Worm (Caenorhabditis elegans) whole organism, late embryonic: ENCODE measurements around the gene K09F6.6.
"Not testable (repeated sequence)": the region's sequence is repeated elsewhere in the genome, so short reads cannot be mapped to it uniquely, and the experiment has no call there.

Source experiments
- C38D4.7 ChIP-seq: fragments of 200-800 bp; sonication (Bioruptor generic); optimal IDR thresholded peaks from 2 replicates; lab custom pipeline; 2018; ENCODE audit warnings: mild to moderate bottlenecking, missing genetic modification characterization, moderate library complexity, missing compliant biosample characterization
- K02D7.2 ChIP-seq: sonication (generic microtip); optimal IDR thresholded peaks from 2 replicates; lab custom pipeline; 2017; ENCODE audit warnings: mild to moderate bottlenecking, missing genetic modification characterization, missing compliant biosample characterization
- T23F11.4 ChIP-seq: fragments of 200-800 bp; sonication (Bioruptor generic); optimal IDR thresholded peaks from 2 replicates; lab custom pipeline; 2018; ENCODE audit warnings: mild to moderate bottlenecking, missing genetic modification characterization, missing compliant biosample characterization
- ahr-1 ChIP-seq: sonication (generic microtip); optimal IDR thresholded peaks from 2 replicates; lab custom pipeline; 2016; ENCODE audit warnings: missing genetic modification characterization, missing compliant biosample characterization
- ama-1 ChIP-seq: fragments of 150-350 bp; optimal IDR thresholded peaks from 2 replicates; lab custom pipeline; 2014
- ceh-14 ChIP-seq: sonication (generic microtip); optimal IDR thresholded peaks from 2 replicates; lab custom pipeline; 2016; ENCODE audit warnings: missing genotype, missing genetic modification characterization, missing compliant biosample characterization
- ceh-18 ChIP-seq: sonication (generic microtip); optimal IDR thresholded peaks from 2 replicates; lab custom pipeline; 2016; ENCODE audit warnings: missing genetic modification characterization, missing compliant biosample characterization
- ceh-2 ChIP-seq: sonication (generic microtip); optimal IDR thresholded peaks from 2 replicates; lab custom pipeline; 2016; ENCODE audit warnings: missing genotype, missing genetic modification characterization, missing compliant biosample characterization
- ceh-24 ChIP-seq: sonication (generic microtip); optimal IDR thresholded peaks from 2 replicates; lab custom pipeline; 2016; ENCODE audit warnings: mild to moderate bottlenecking, missing genetic modification characterization, missing compliant biosample characterization
- ceh-30 ChIP-seq: fragments of 150-350 bp; optimal IDR thresholded peaks from 2 replicates; lab custom pipeline; 2014; ENCODE audit warnings: missing biosample characterization, missing genetic modification characterization
- ceh-34 ChIP-seq: sonication (generic microtip); optimal IDR thresholded peaks from 2 replicates; lab custom pipeline; 2016; ENCODE audit warnings: mild to moderate bottlenecking, missing genetic modification characterization, missing compliant biosample characterization
- ceh-45 ChIP-seq: fragments of 200-800 bp; sonication (Bioruptor generic); IDR thresholded peaks from 2 replicates; pipeline ENCODE4 v1.3.6; 2022; ENCODE audit warnings: missing genetic modification reagents, missing genetic modification characterization, missing compliant biosample characterization
- ceh-48 ChIP-seq: sonication (generic microtip); optimal IDR thresholded peaks from 2 replicates; lab custom pipeline; 2016; ENCODE audit warnings: missing genetic modification characterization, inconsistent platforms, missing compliant biosample characterization
- dmd-4 ChIP-seq: sonication (generic microtip); optimal IDR thresholded peaks from 2 replicates; lab custom pipeline; 2016; ENCODE audit warnings: borderline replicate concordance, missing genetic modification characterization, missing compliant biosample characterization
- fkh-6 ChIP-seq: sonication (generic microtip); optimal IDR thresholded peaks from 2 replicates; lab custom pipeline; 2016; ENCODE audit warnings: missing genetic modification characterization, missing compliant biosample characterization
- hlh-15 ChIP-seq: sonication (generic microtip); optimal IDR thresholded peaks from 2 replicates; lab custom pipeline; 2016; ENCODE audit warnings: missing genetic modification characterization, missing compliant biosample characterization
- hlh-6 ChIP-seq: sonication (generic microtip); optimal IDR thresholded peaks from 2 replicates; lab custom pipeline; 2016; ENCODE audit warnings: missing genotype, missing genetic modification characterization, missing compliant biosample characterization
- hlh-8 ChIP-seq: sonication (generic microtip); optimal IDR thresholded peaks from 2 replicates; lab custom pipeline; 2016; ENCODE audit warnings: missing genotype, missing genetic modification characterization, missing compliant biosample characterization
- lin-11 ChIP-seq: fragments of 200-800 bp; sonication (Bioruptor generic); optimal IDR thresholded peaks from 2 replicates; lab custom pipeline; 2018; ENCODE audit warnings: mild to moderate bottlenecking, missing genetic modification characterization, missing compliant biosample characterization
- mec-3 ChIP-seq: sonication (generic microtip); optimal IDR thresholded peaks from 2 replicates; lab custom pipeline; 2016; ENCODE audit warnings: borderline replicate concordance, missing genetic modification characterization, missing compliant biosample characterization
- nhr-232 ChIP-seq: sonication (generic microtip); optimal IDR thresholded peaks from 2 replicates; lab custom pipeline; 2016; ENCODE audit warnings: missing genetic modification characterization, missing compliant biosample characterization
- odd-2 ChIP-seq: sonication (generic microtip); optimal IDR thresholded peaks from 2 replicates; lab custom pipeline; 2017; ENCODE audit warnings: antibody characterized with exemption, mild to moderate bottlenecking, missing genetic modification characterization, missing compliant biosample characterization
- pha-4 ChIP-seq: fragments of 150-350 bp; optimal IDR thresholded peaks from 2 replicates; lab custom pipeline; 2018; ENCODE audit warnings: missing biosample characterization, missing genetic modification reagents, missing genetic modification characterization
- pqm-1 ChIP-seq: sonication (generic microtip); optimal IDR thresholded peaks from 2 replicates; lab custom pipeline; 2016; ENCODE audit warnings: missing genetic modification characterization, missing compliant biosample characterization
- rnt-1 ChIP-seq: sonication (generic microtip); optimal IDR thresholded peaks from 2 replicates; lab custom pipeline; 2016; ENCODE audit warnings: missing genetic modification characterization, missing compliant biosample characterization
- sdc-2 ChIP-seq: sonication (generic microtip); optimal IDR thresholded peaks from 2 replicates; lab custom pipeline; 2016; ENCODE audit warnings: missing genotype, missing genetic modification characterization, missing compliant biosample characterization
- tbx-2 ChIP-seq: sonication (generic microtip); optimal IDR thresholded peaks from 2 replicates; lab custom pipeline; 2016; ENCODE audit warnings: missing genetic modification characterization, missing compliant biosample characterization
- ttx-3 ChIP-seq: sonication (generic microtip); optimal IDR thresholded peaks from 2 replicates; lab custom pipeline; 2016; ENCODE audit warnings: missing genetic modification reagents, missing genetic modification characterization, missing compliant biosample characterization
- ztf-16 ChIP-seq: sonication (generic microtip); optimal IDR thresholded peaks from 2 replicates; lab custom pipeline; 2017; ENCODE audit warnings: missing genetic modification characterization, missing compliant biosample characterization

K09F6.6 gene

DNA sequence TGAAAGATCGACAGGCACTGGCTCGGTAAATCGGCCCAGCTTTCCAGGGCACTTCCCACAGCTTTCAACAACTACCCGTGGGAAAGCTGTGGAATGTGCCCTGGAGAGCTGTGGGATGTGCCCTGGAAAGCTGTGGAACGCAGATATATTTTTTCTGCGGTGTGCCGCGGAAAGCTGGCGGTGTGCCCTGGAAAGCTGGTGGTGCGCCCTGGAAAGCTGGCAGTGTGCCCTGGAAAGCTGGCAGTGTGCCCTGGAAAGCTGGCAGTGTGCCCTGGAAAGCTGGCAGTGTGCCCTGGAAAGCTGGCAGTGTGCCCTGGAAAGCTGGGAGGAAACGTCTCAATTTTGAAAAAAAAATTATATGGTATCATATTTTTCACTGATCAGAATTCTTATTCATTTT lies 5.4 kb downstream of the K09F6.6 start:
- peak; percentile 15 for TF ChIP-seq hlh-6 (tag; lab: Kevin White, UChicago)
- TF ChIP-seq ceh-2 (tag; lab: Kevin White, UChicago): no peak

DNA sequence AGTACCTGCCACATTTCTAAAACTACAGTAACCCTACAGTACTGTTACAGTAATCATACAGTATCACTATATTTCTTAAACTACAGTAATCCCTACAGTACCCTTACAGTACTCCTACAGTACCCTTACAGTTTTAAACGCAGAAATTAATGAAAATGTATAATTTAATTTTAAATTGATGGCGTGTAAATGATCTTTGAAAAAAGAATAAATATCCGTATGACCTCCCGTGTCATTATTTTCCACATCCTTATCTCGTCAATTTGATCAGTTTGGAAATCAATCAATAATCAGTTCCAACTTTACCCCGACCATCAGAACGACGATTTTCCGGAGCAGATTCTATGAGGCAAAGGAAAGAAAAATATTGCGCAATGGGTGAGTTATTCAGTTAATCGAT lies 24.2 kb downstream of the K09F6.6 start, which contains the start of gene K09F6.3:
K09F6.3 (plus strand) TSS at position 301 of the 400 bp plus-strand sequence.
- not testable (repeated sequence) for TF ChIP-seq T23F11.4 (GFP tag; lab: Kevin White, UChicago); sdc-2 (tag; lab: Kevin White, UChicago); ceh-18 (tag; lab: Kevin White, UChicago)

DNA sequence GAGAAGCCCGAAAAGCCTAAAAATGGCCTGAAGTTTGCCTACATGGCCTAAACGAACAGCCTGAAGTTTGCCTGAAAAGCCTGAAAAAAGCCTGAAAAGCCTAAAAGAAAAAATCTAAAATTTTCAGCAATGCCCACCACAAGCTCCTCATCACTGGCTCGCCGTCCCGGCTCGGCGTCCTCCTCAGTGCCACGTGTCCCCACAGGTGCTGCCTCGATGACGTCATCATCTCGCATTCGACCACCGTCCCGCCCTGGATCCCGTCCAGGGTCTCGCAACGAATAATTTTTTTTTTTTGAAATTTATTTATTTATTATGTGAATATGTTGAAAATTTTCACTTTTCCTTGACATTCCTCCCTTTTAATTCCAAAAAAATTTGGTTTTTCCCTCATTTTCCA lies 25.4 kb downstream of the K09F6.6 start:
- TF ChIP-seq ttx-3 (tag; lab: Kevin White, UChicago): no peak
- no peak for TF ChIP-seq rnt-1 (tag; lab: Kevin White, UChicago)
- TF ChIP-seq ceh-45 (GFP tag; lab: Robert Waterston, UW): no peak
- no peak for TF ChIP-seq ztf-16 (tag; lab: Kevin White, UChicago)
- TF ChIP-seq tbx-2 (tag; lab: Kevin White, UChicago): no peak
- no peak for TF ChIP-seq mec-3 (tag; lab: Kevin White, UChicago)
- TF ChIP-seq fkh-6 (tag; lab: Kevin White, UChicago): no peak
- TF ChIP-seq pha-4: no peak
- no peak for TF ChIP-seq lin-11
- TF ChIP-seq nhr-232: no peak
- TF ChIP-seq odd-2 (tag; lab: Kevin White, UChicago): no peak
- TF ChIP-seq, all 69 proteins: peak for 0

ce11 chrII:2251617-2252016 lies 27.5 kb downstream of the K09F6.6 start:
- TF ChIP-seq K02D7.2 (tag; lab: Kevin White, UChicago) (no peak), pqm-1 (tag; lab: Kevin White, UChicago) (no peak), ceh-30 (tag; lab: Kevin White, UChicago) (no peak), ama-1 (lab: Kevin White, UChicago) (no peak), C38D4.7 (GFP tag; lab: Kevin White, UChicago) (no peak)
- TF ChIP-seq, all 69 proteins: peak for 0

DNA sequence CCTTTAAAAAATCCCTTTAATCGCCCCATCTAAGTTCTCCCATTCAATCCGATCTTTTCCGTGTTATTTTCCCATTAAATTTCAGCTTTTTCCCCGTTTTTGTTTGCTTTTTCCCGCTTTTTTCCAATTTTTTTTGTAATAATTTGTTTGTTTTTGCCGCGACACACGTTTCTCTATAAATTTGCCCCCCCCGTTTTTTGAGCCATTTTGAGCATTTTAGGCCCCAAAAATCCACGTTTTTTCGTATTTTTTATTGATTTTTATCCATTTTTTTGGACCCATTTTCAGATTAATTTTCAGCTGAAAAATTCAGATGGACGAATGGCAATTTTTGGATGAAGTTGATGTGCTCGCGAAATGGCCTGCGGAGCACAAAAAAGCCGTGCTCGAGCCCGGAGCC lies 35.8 kb downstream of the K09F6.6 start, which contains the start of gene F54A3.2:
F54A3.2 (plus strand) TSS at position 301 of the 400 bp plus-strand sequence.
- TF ChIP-seq dmd-4: no peak
- no peak for TF ChIP-seq ceh-24 (tag; lab: Kevin White, UChicago)
- TF ChIP-seq ceh-34: no peak
- no peak for TF ChIP-seq hlh-6 (tag; lab: Kevin White, UChicago)
- no peak for TF ChIP-seq ahr-1 (tag; lab: Kevin White, UChicago)
- no peak for TF ChIP-seq hlh-8
- no peak for TF ChIP-seq tbx-2 (tag; lab: Kevin White, UChicago)
- TF ChIP-seq mec-3 (tag; lab: Kevin White, UChicago): no peak
- no peak for TF ChIP-seq hlh-15 (tag; lab: Kevin White, UChicago)
- TF ChIP-seq pqm-1 (tag; lab: Kevin White, UChicago): no peak
- no peak for TF ChIP-seq ceh-14
- TF ChIP-seq lin-11: no peak

- TF ChIP-seq ama-1 (lab: Kevin White, UChicago) (no peak), tbx-2 (tag; lab: Kevin White, UChicago) (no peak), ceh-24 (tag; lab: Kevin White, UChicago) (no peak), ceh-14 (no peak), hlh-6 (tag; lab: Kevin White, UChicago) (no peak), ceh-48 (tag; lab: Kevin White, UChicago) (peak; percentile 1)
Observed at ce11 chrII:2236352-2236751, 42.8 kb downstream of the K09F6.6 start.

ce11 chrII:2233240-2233639 lies 45.9 kb downstream of the K09F6.6 start, which contains the start of gene cct-3:
Gene cct-3 (plus strand): TSS chrII:2233540.
- no peak for TF ChIP-seq rnt-1 (tag; lab: Kevin White, UChicago)
